Fruit fly (Drosophila melanogaster) whole organism, wandering third instar larva: Measurements from ENCODE around the gene Obp28a.

Experiments
- Abd-B ChIP-seq: fragments of >200 bp; optimal IDR thresholded peaks from 2 replicates; lab custom pipeline; 2017; ENCODE audit warnings: missing biosample characterization, missing genetic modification characterization
- CG9705 ChIP-seq: fragments of 200-800 bp; sonication (Bioruptor generic); optimal IDR thresholded peaks from 2 replicates; lab custom pipeline; 2018; ENCODE audit warnings: missing biosample characterization, mild to moderate bottlenecking, missing genetic modification characterization
- CrebA ChIP-seq: fragments of 200-800 bp; sonication (Bioruptor generic); optimal IDR thresholded peaks from 2 replicates; lab custom pipeline; 2016; ENCODE audit warnings: missing biosample characterization, mild to moderate bottlenecking, missing genetic modification characterization, borderline replicate concordance
- Dfd ChIP-seq: fragments of >200 bp; optimal IDR thresholded peaks from 2 replicates; lab custom pipeline; 2017; ENCODE audit warnings: missing biosample characterization, missing genetic modification characterization
- HLH106 ChIP-seq: fragments of 200-800 bp; optimal IDR thresholded peaks from 3 replicates; lab custom pipeline; 2019; ENCODE audit warnings: missing biosample characterization, mild to moderate bottlenecking, missing genetic modification characterization, moderate library complexity
- Hnf4 ChIP-seq: fragments of 200-800 bp; sonication (Bioruptor generic); optimal IDR thresholded peaks from 2 replicates; lab custom pipeline; 2016; ENCODE audit warnings: missing biosample characterization, mild to moderate bottlenecking, missing genetic modification characterization
- Hr83 ChIP-seq: fragments of 200-300 bp; sonication (Bioruptor generic); optimal IDR thresholded peaks from 2 replicates; lab custom pipeline; 2016; ENCODE audit warnings: missing biosample characterization, mild to moderate bottlenecking, missing genetic modification characterization, moderate library complexity; ENCODE audit not compliant: poor library complexity, severe bottlenecking
- Jra ChIP-seq: sonication (Bioruptor generic); optimal IDR thresholded peaks from 2 replicates; lab custom pipeline; 2016; ENCODE audit warnings: missing biosample characterization, missing genetic modification characterization
- Myc ChIP-seq: fragments of >200 bp; optimal IDR thresholded peaks from 2 replicates; lab custom pipeline; 2017
- N ChIP-seq: fragments of >200 bp; optimal IDR thresholded peaks from 2 replicates; lab custom pipeline; 2018; ENCODE audit warnings: missing biosample characterization, missing external identifiers, missing genetic modification characterization
- OdsH ChIP-seq: fragments of 200-800 bp; sonication (Bioruptor generic); optimal IDR thresholded peaks from 2 replicates; lab custom pipeline; 2016; ENCODE audit warnings: missing biosample characterization, mild to moderate bottlenecking, missing genetic modification characterization
- Sp1 ChIP-seq: fragments of 200-800 bp; sonication (Bioruptor generic); optimal IDR thresholded peaks from 3 replicates; lab custom pipeline; 2019; ENCODE audit warnings: missing biosample characterization, mild to moderate bottlenecking, missing genetic modification characterization, moderate library complexity
- Vsx2 ChIP-seq: fragments of 200-300, 225-300 bp; sonication (Bioruptor generic); optimal IDR thresholded peaks from 2 replicates; lab custom pipeline; 2018; ENCODE audit warnings: missing biosample characterization, missing genetic modification characterization; ENCODE audit not compliant: partially characterized antibody
- br ChIP-seq: fragments of 200-800 bp; sonication (Bioruptor generic); optimal IDR thresholded peaks from 2 replicates; lab custom pipeline; 2016; ENCODE audit warnings: missing biosample characterization, missing genetic modification characterization
- dl ChIP-seq, 2 experiments: fragments of 175-275, 200-275 bp in 1 of 2; fragments of 200-275 bp in 1 of 2; sonication (Bioruptor generic); optimal IDR thresholded peaks; lab custom pipeline; 2018; ENCODE audit warnings: mild to moderate bottlenecking in 2 of 2, missing biosample characterization in 2 of 2, missing genetic modification characterization in 2 of 2, moderate library complexity in 2 of 2; ENCODE audit not compliant: partially characterized antibody in 2 of 2, insufficient read depth in 1 of 2
- dmrt93B ChIP-seq: fragments of 200-800 bp; sonication (Bioruptor generic); optimal IDR thresholded peaks from 2 replicates; lab custom pipeline; 2018; ENCODE audit warnings: missing biosample characterization, mild to moderate bottlenecking, missing genetic modification characterization
- dsf ChIP-seq: sonication (Bioruptor generic); optimal IDR thresholded peaks from 2 replicates; lab custom pipeline; 2016; ENCODE audit warnings: missing biosample characterization, missing genetic modification characterization, borderline replicate concordance
- ey ChIP-seq: fragments of 200-800 bp; sonication (Bioruptor generic); optimal IDR thresholded peaks from 2 replicates; lab custom pipeline; 2016; ENCODE audit warnings: missing biosample characterization, missing genetic modification characterization
- foxo ChIP-seq, 2 experiments: fragments of 200-800 bp; sonication (Bioruptor generic); optimal IDR thresholded peaks; 2 replicates in 1 of 2; 3 replicates in 1 of 2; lab custom pipeline; 2016 to 2017; ENCODE audit warnings: missing biosample characterization in 2 of 2, missing genetic modification characterization in 2 of 2
- fru ChIP-seq: fragments of 200-800 bp; sonication (Bioruptor generic); optimal IDR thresholded peaks from 3 replicates; lab custom pipeline; 2016; ENCODE audit warnings: missing biosample characterization, mild to moderate bottlenecking, missing genetic modification characterization
- h ChIP-seq: fragments of 200-800 bp; sonication (Bioruptor generic); optimal IDR thresholded peaks from 3 replicates; lab custom pipeline; 2016; ENCODE audit warnings: missing biosample characterization, mild to moderate bottlenecking, missing genetic modification characterization
- jim ChIP-seq: fragments of 175-275, 200-325 bp; sonication (Bioruptor generic); optimal IDR thresholded peaks from 2 replicates; lab custom pipeline; 2016; ENCODE audit warnings: missing biosample characterization, mild to moderate bottlenecking, missing genetic modification characterization
- lola ChIP-seq: fragments of >200 bp; optimal IDR thresholded peaks from 2 replicates; lab custom pipeline; 2017; ENCODE audit warnings: missing biosample characterization, missing genetic modification characterization
- pan ChIP-seq: fragments of >200 bp; optimal IDR thresholded peaks from 2 replicates; lab custom pipeline; 2017
- psq ChIP-seq: fragments of 200-800 bp; sonication (Bioruptor generic); optimal IDR thresholded peaks from 3 replicates; lab custom pipeline; 2017; ENCODE audit warnings: missing biosample characterization, mild to moderate bottlenecking, missing genetic modification characterization, moderate library complexity
- rgr ChIP-seq: fragments of 200-800 bp; sonication (Bioruptor generic); optimal IDR thresholded peaks from 3 replicates; lab custom pipeline; 2016; ENCODE audit warnings: missing biosample characterization, mild to moderate bottlenecking, missing genetic modification characterization
- sage ChIP-seq: fragments of 200-800 bp; sonication (Bioruptor generic); optimal IDR thresholded peaks from 2 replicates; lab custom pipeline; 2016; ENCODE audit warnings: missing biosample characterization, mild to moderate bottlenecking, missing genetic modification characterization
- sv ChIP-seq: fragments of 200-800 bp; sonication (Bioruptor generic); optimal IDR thresholded peaks from 3 replicates; lab custom pipeline; 2016; ENCODE audit warnings: missing biosample characterization, missing genetic modification characterization
- usp ChIP-seq: fragments of >200 bp; optimal IDR thresholded peaks from 2 replicates; lab custom pipeline; 2017; ENCODE audit warnings: missing biosample characterization, missing genetic modification characterization
- woc ChIP-seq: sonication (Bioruptor generic); optimal IDR thresholded peaks from 2 replicates; lab custom pipeline; 2016; ENCODE audit warnings: missing biosample characterization, mild to moderate bottlenecking, missing genetic modification characterization

The Obp28a gene

dm6 chr2L:7525123-7525874 is 28.1 kb upstream of the Obp28a start (continued):
- no peak for TF ChIP-seq ey (GFP tag; lab: Kevin White, UChicago)
- no peak for TF ChIP-seq woc (GFP tag; lab: Kevin White, UChicago)
- TF ChIP-seq usp (GFP tag; lab: Kevin White, UChicago), result no peak
- no peak for TF ChIP-seq HLH106 (tag; lab: Kevin White, UChicago)
- TF ChIP-seq CG9705 (GFP tag; lab: Kevin White, UChicago), result no peak
- no peak for TF ChIP-seq dmrt93B (GFP tag; lab: Kevin White, UChicago)
- no peak for TF ChIP-seq psq (GFP tag; lab: Kevin White, UChicago)
- TF ChIP-seq br (GFP tag; lab: Kevin White, UChicago), result no peak
- TF ChIP-seq h (GFP tag; lab: Kevin White, UChicago), result peak; percentile 2
- TF ChIP-seq Jra (GFP tag; lab: Kevin White, UChicago), result no peak

- TF ChIP-seq OdsH (peak; percentile 10), lola (GFP tag; lab: Kevin White, UChicago) (no peak), foxo (GFP tag; optimal IDR thresholded peaks at IDR 0.05; lab: Kevin White, UChicago) (peak in 1 of 2 experiments; percentile 19), Hr83 (GFP tag; lab: Kevin White, UChicago) (peak; percentile 30), Hnf4 (GFP tag; lab: Kevin White, UChicago) (no peak), fru (GFP tag; lab: Kevin White, UChicago) (peak; percentile 2), CG9705 (GFP tag; lab: Kevin White, UChicago) (no peak), h (GFP tag; lab: Kevin White, UChicago) (peak; percentile 28), rgr (GFP tag; lab: Kevin White, UChicago) (peak; percentile 60), sage (GFP tag; lab: Kevin White, UChicago) (no peak)
These were observed 26.4 kb upstream of the Obp28a start for dm6 chr2L:7523564-7523963.

- TF ChIP-seq woc (GFP tag; lab: Kevin White, UChicago), result no peak
- TF ChIP-seq Hnf4 (GFP tag; lab: Kevin White, UChicago), result no peak
- TF ChIP-seq sv, result no peak
- TF ChIP-seq usp (GFP tag; lab: Kevin White, UChicago), result no peak
- TF ChIP-seq sage (GFP tag; lab: Kevin White, UChicago), result no peak
- no peak for TF ChIP-seq br (GFP tag; lab: Kevin White, UChicago)
- no peak for TF ChIP-seq Hr83 (GFP tag; lab: Kevin White, UChicago)
- no peak for TF ChIP-seq dsf (GFP tag; lab: Kevin White, UChicago)
- no peak for TF ChIP-seq jim (GFP tag; lab: Kevin White, UChicago)
- TF ChIP-seq dmrt93B (GFP tag; lab: Kevin White, UChicago), result no peak
- no peak for TF ChIP-seq Myc (lab: Kevin White, UChicago)
These were observed 25.6 kb upstream of the Obp28a start for dm6 chr2L:7522737-7523136.

dm6 chr2L:7521627-7522026 is 24.5 kb upstream of the Obp28a start:
- TF ChIP-seq fru (GFP tag; lab: Kevin White, UChicago) (no peak), dl (GFP tag; optimal IDR thresholded peaks at IDR 0.05; lab: Kevin White, UChicago; ENCODE audit: insufficient read depth in 1 of 2, partially characterized antibody in 2 of 2) (no peak), Dfd (no peak), HLH106 (tag; lab: Kevin White, UChicago) (no peak), Jra (GFP tag; lab: Kevin White, UChicago) (no peak), Sp1 (GFP tag; lab: Kevin White, UChicago) (no peak), jim (GFP tag; lab: Kevin White, UChicago) (no peak), Abd-B (no peak), foxo (GFP tag; optimal IDR thresholded peaks at IDR 0.05; lab: Kevin White, UChicago) (no peak), rgr (GFP tag; lab: Kevin White, UChicago) (no peak), br (GFP tag; lab: Kevin White, UChicago) (no peak), CrebA (GFP tag; lab: Kevin White, UChicago) (no peak), OdsH (no peak), sage (GFP tag; lab: Kevin White, UChicago) (no peak), Vsx2 (GFP tag; lab: Kevin White, UChicago) (no peak), N (GFP tag; lab: Kevin White, UChicago) (no peak), pan (lab: Kevin White, UChicago) (no peak), woc (GFP tag; lab: Kevin White, UChicago) (no peak), CG9705 (GFP tag; lab: Kevin White, UChicago) (no peak), psq (GFP tag; lab: Kevin White, UChicago) (no peak)
